Worm (Caenorhabditis elegans): ENCODE results near the gene baf-1.

baf-1 gene

DNA sequence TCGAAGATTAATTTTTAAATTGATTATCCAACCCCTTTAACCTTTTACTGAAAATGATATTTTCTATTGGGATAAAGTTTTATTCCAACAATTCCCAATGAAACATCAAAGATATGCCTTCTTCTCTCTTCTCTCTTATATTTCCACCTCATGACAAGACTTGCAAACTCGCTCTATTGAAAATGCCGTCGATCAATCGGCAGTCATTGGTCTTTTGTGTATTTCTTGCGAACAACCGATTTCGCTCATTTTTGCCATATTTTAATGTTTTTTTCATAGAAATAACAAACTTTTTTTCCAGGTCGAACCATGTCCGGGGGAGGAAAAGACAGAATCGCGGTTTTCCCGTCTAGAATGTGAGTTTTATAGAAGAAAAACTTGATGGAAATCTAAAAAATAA is 40.5 kb downstream of the baf-1 start, which contains the start of gene vha-14 (continued):
- TF ChIP-seq nhr-77 (tag; optimal IDR thresholded peaks at IDR 0.05) (no peak), C04F5.9 (tag; optimal IDR thresholded peaks at IDR 0.05) (no peak), Y116A8C.19 (tag; optimal IDR thresholded peaks at IDR 0.05; ENCODE audit: borderline replicate concordance) (no peak), blmp-1 (tag; optimal IDR thresholded peaks at IDR 0.05) (peak; percentile 58), lir-3 (tag; optimal IDR thresholded peaks at IDR 0.05; ENCODE audit: poor library complexity) (peak; percentile 6), pax-3 (tag; optimal IDR thresholded peaks at IDR 0.05) (no peak), grh-1 (GFP tag; IDR thresholded peaks at IDR 0.05) (no peak), nhr-71 (tag; optimal IDR thresholded peaks at IDR 0.05) (peak; percentile 16), isw-1 (GFP tag; IDR thresholded peaks at IDR 0.05) (no peak), hlh-17 (GFP tag; optimal IDR thresholded peaks at IDR 0.05; ENCODE audit: borderline replicate concordance) (no peak), C16A3.4 (tag; optimal IDR thresholded peaks at IDR 0.05) (peak; percentile 64), ceh-63 (GFP tag; optimal IDR thresholded peaks at IDR 0.05) (no peak), mdl-1 (tag; optimal IDR thresholded peaks at IDR 0.05) (no peak), skn-1 (tag; optimal IDR thresholded peaks at IDR 0.05) (peak; percentile 32), ceh-82 (tag; optimal IDR thresholded peaks at IDR 0.05) (peak in 1 of 3 experiments; percentile 65), lin-35 (GFP tag; optimal IDR thresholded peaks at IDR 0.05) (peak; percentile 39 to 77), sox-4 (tag; optimal IDR thresholded peaks at IDR 0.05) (no peak), nhr-19 (GFP tag; conservative IDR thresholded peaks at IDR 0.05) (no peak), mef-2 (tag; optimal IDR thresholded peaks at IDR 0.05) (no peak), ztf-4 (tag; optimal IDR thresholded peaks at IDR 0.05) (no peak), hpl-2 (GFP tag; optimal IDR thresholded peaks at IDR 0.05) (no peak), lin-15B (tag; optimal IDR thresholded peaks at IDR 0.05) (peak; percentile 49), snu-23 (GFP tag; optimal IDR thresholded peaks at IDR 0.05) (peak; percentile 63), unc-62 (GFP tag; optimal IDR thresholded peaks at IDR 0.05) (no peak), egl-27 (tag; optimal IDR thresholded peaks at IDR 0.05) (no peak), ceh-88 (GFP tag; IDR thresholded peaks at IDR 0.05) (no peak), elt-3 (tag; optimal IDR thresholded peaks at IDR 0.05) (no peak), jun-1 (tag; optimal IDR thresholded peaks at IDR 0.05) (no peak), pqm-1 (tag; optimal IDR thresholded peaks at IDR 0.05) (no peak), elt-2 (tag; optimal IDR thresholded peaks at IDR 0.05) (no peak), lsy-2 (tag; optimal IDR thresholded peaks at IDR 0.05) (peak in 1 of 2 experiments; percentile 77), tlp-1 (tag; optimal IDR thresholded peaks at IDR 0.05) (no peak), pag-3 (tag; optimal IDR thresholded peaks at IDR 0.05; ENCODE audit: borderline replicate concordance, insufficient read depth) (peak; percentile 27), alr-1 (tag; optimal IDR thresholded peaks at IDR 0.05; ENCODE audit: borderline replicate concordance) (no peak), aly-2 (tag; optimal IDR thresholded peaks at IDR 0.05) (no peak), fkh-10 (GFP tag; optimal IDR thresholded peaks at IDR 0.05) (no peak), nhr-85 (tag) (no peak), aha-1 (tag; optimal IDR thresholded peaks at IDR 0.05) (no peak), snpc-4 (tag; optimal IDR thresholded peaks at IDR 0.05) (no peak), mep-1 (tag; optimal IDR thresholded peaks at IDR 0.05) (peak; percentile 74), sptf-1 (tag; optimal IDR thresholded peaks at IDR 0.05) (no peak), nhr-20 (tag; optimal IDR thresholded peaks at IDR 0.05) (peak; percentile 26), efl-1 (optimal IDR thresholded peaks at IDR 0.05) (peak; percentile 45 to 57), efl-1 (GFP tag; optimal IDR thresholded peaks at IDR 0.05 in 1 of 2) (peak; percentile 52 to 79), dpl-1 (GFP tag; optimal IDR thresholded peaks at IDR 0.05) (peak; percentile 1 to 69 (median 31)), ama-1 (optimal IDR thresholded peaks at IDR 0.05) (no peak)

Measured in whole organism, L1 larva.